Worm (Caenorhabditis elegans): ENCODE measurements around the gene cfz-2.

Gene cfz-2

DNA sequence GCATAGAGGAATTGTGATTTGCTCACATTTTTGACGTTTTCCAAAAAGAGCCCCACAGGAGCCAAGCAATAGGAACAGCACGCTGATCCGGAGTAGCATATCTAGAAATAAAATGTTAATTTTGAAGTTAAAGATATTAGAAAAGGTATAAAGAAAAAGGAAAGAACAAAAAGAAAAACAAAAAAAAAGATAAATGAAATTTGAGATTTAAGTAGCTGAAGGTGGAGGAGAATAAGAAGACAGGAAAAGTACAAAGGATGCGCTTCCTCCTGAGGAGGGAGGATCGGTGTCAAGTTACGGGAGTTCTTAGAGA, at the start of gene cfz-2:
TSS of gene cfz-2 (minus strand) at position 101 of the 313 bp plus-strand sequence.
- TF ChIP-seq ccch-3 (GFP tag; optimal IDR thresholded peaks at IDR 0.05) (no peak), ets-4 (GFP tag; optimal IDR thresholded peaks at IDR 0.05) (no peak), ztf-28 (GFP tag; IDR thresholded peaks at IDR 0.05) (no peak), ztf-18 (tag; optimal IDR thresholded peaks at IDR 0.05) (no peak), egl-18 (GFP tag; IDR thresholded peaks at IDR 0.05) (no peak), attf-6 (GFP tag; IDR thresholded peaks at IDR 0.05) (no peak), lsy-27 (tag; optimal IDR thresholded peaks at IDR 0.05; ENCODE audit: borderline replicate concordance, insufficient read depth) (no peak), nfyb-1 (GFP tag; IDR thresholded peaks at IDR 0.05) (no peak), F10E7.11 (tag; optimal IDR thresholded peaks at IDR 0.05) (no peak), repo-1 (tag; optimal IDR thresholded peaks at IDR 0.05) (no peak), dpff-1 (tag; optimal IDR thresholded peaks at IDR 0.05) (no peak), ceh-27 (GFP tag; optimal IDR thresholded peaks at IDR 0.05) (no peak), fkh-3 (tag; optimal IDR thresholded peaks at IDR 0.05) (no peak), ztf-22 (GFP tag; optimal IDR thresholded peaks at IDR 0.05) (no peak), ztf-6 (GFP tag; IDR thresholded peaks at IDR 0.05) (no peak), rpc-1 (optimal IDR thresholded peaks at IDR 0.05) (no peak), rpc-1 (tag; optimal IDR thresholded peaks at IDR 0.05) (no peak), B0261.1 (tag; optimal IDR thresholded peaks at IDR 0.05) (no peak)

DNA sequence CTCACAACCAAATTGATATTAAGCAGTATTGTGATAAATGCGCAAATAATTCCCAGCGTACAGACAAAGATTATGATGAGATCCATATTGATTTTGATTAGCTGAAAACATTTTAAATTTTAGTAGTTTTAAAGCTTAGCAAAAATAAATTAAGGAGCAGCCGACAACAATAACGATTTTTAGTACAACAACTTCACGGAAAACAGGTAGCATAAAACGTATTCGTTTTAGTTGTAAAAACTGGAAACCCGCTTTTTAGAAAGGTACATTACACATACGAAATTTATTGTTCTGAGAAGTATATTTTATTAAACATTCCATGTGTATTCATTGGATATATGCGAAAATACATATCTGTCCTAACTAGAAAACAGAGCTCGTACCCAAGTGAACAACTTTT, 45.8 kb upstream of the cfz-2 start, which contains the start of gene srbc-36:
TSS of gene srbc-36 (minus strand) at position 101 of the 400 bp plus-strand sequence.
- TF ChIP-seq F10E7.11 (tag; optimal IDR thresholded peaks at IDR 0.05) (no peak), tlf-1 (GFP tag; optimal IDR thresholded peaks at IDR 0.05) (no peak), bed-2 (GFP tag; IDR thresholded peaks at IDR 0.05) (no peak), nhr-80 (tag; optimal IDR thresholded peaks at IDR 0.05) (no peak), ztf-6 (GFP tag; IDR thresholded peaks at IDR 0.05) (no peak), snpc-4 (GFP tag; optimal IDR thresholded peaks at IDR 0.05) (no peak), snpc-4 (tag; optimal IDR thresholded peaks at IDR 0.05) (no peak), cebp-2 (GFP tag; IDR thresholded peaks at IDR 0.05) (no peak), let-607 (tag; optimal IDR thresholded peaks at IDR 0.05) (no peak), F37B4.10 (GFP tag; IDR thresholded peaks at IDR 0.05) (no peak), ceh-27 (GFP tag; optimal IDR thresholded peaks at IDR 0.05) (no peak), rec-8 (tag; optimal IDR thresholded peaks at IDR 0.05) (no peak), nhr-90 (tag; optimal IDR thresholded peaks at IDR 0.05) (no peak), zfh-2 (GFP tag; conservative IDR thresholded peaks at IDR 0.05) (no peak), egrh-3 (GFP tag; IDR thresholded peaks at IDR 0.05) (no peak), mcd-1 (GFP tag; IDR thresholded peaks at IDR 0.05) (no peak), dpff-1 (tag; optimal IDR thresholded peaks at IDR 0.05) (no peak), hlh-26 (GFP tag; conservative IDR thresholded peaks at IDR 0.05) (no peak), unc-130 (GFP tag; optimal IDR thresholded peaks at IDR 0.05) (no peak), madf-3 (GFP tag; IDR thresholded peaks at IDR 0.05) (no peak)

DNA sequence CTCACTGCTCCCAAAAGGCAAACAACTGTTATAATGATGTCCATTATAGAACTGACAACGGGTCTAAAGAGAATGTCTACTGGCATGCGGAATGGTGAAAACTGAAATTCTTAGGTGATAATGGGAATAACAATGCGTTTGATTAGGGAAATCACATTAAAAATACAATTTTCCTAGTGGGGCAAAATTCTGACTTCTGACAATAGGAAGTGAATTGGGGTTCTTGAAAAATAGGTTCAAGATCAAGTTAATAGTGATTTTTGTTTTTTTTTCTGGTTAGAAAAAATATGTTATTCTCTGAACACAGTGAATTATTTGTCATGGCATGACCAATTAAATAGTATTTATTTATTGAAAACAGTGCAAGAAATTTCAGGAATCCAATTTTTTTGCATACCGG, 42.2 kb upstream of the cfz-2 start, which contains the start of gene srbc-32:
TSS of gene srbc-32 (minus strand) at position 101 of the 400 bp plus-strand sequence.
- no peak for TF ChIP-seq lir-1 (GFP tag; conservative IDR thresholded peaks at IDR 0.05)
- TF ChIP-seq hmg-1.2 (GFP tag; IDR thresholded peaks at IDR 0.05), result no peak
- TF ChIP-seq unc-62 (GFP tag; optimal IDR thresholded peaks at IDR 0.05), result no peak
- TF ChIP-seq nhr-27 (tag; optimal IDR thresholded peaks at IDR 0.05), result no peak
- TF ChIP-seq Y67H2A.10 (GFP tag; conservative IDR thresholded peaks at IDR 0.05), result no peak
- TF ChIP-seq attf-3 (GFP tag; conservative IDR thresholded peaks at IDR 0.05), result no peak
- TF ChIP-seq athp-1 (tag; optimal IDR thresholded peaks at IDR 0.05), result no peak

Measured in whole organism, young adult.